Fruit fly (Drosophila melanogaster) whole organism, embryonic: ENCODE results near the gene Scm.

Experiments used
- Aef1 ChIP-seq: fragments of 200-800 bp; sonication (Bioruptor generic); IDR thresholded peaks from 3 replicates; pipeline ENCODE4 v1.3.6; 2022; ENCODE audit warnings: missing biosample characterization, missing genetic modification characterization
- Bgb ChIP-seq: fragments of 200-800 bp; sonication (Bioruptor generic); IDR thresholded peaks from 2 replicates; pipeline ENCODE4 v1.3.6; 2022; ENCODE audit warnings: missing biosample characterization, missing genetic modification characterization; ENCODE audit not compliant: partially characterized antibody
- CG10431 ChIP-seq: fragments of 200-800 bp; sonication (Bioruptor generic); optimal IDR thresholded peaks from 3 replicates; lab custom pipeline; 2018; ENCODE audit warnings: missing biosample characterization, mild to moderate bottlenecking, missing genetic modification characterization
- CG10654 ChIP-seq: fragments of 200-800 bp; sonication (Bioruptor generic); optimal IDR thresholded peaks from 2 replicates; lab custom pipeline; 2016; ENCODE audit warnings: missing biosample characterization, missing genetic modification characterization
- CG10979 ChIP-seq: fragments of 200-800 bp; sonication (Bioruptor generic); optimal IDR thresholded peaks from 2 replicates; lab custom pipeline; 2018; ENCODE audit warnings: missing biosample characterization, mild to moderate bottlenecking, missing genetic modification characterization, moderate library complexity
- CG12071 ChIP-seq: fragments of 200-800 bp; sonication (Bioruptor generic); optimal IDR thresholded peaks from 3 replicates; lab custom pipeline; 2018; ENCODE audit warnings: missing biosample characterization, mild to moderate bottlenecking, missing genetic modification characterization
- CG12104 ChIP-seq: fragments of 200-800 bp; sonication (Bioruptor generic); optimal IDR thresholded peaks from 3 replicates; lab custom pipeline; 2016; ENCODE audit warnings: missing biosample characterization, missing genetic modification characterization
- CG14667 ChIP-seq: fragments of 200-800 bp; sonication (Bioruptor generic); IDR thresholded peaks from 2 replicates; pipeline ENCODE4 v1.3.6; 2022; ENCODE audit warnings: missing biosample characterization, missing genetic modification characterization
- CG17328 ChIP-seq: fragments of 200-800 bp; sonication (Bioruptor generic); IDR thresholded peaks from 2 replicates; pipeline ENCODE4 v1.3.6; 2022; ENCODE audit warnings: missing biosample characterization, missing genetic modification characterization
- CG17385 ChIP-seq: fragments of 200-800 bp; sonication (Bioruptor generic); optimal IDR thresholded peaks from 3 replicates; lab custom pipeline; 2018; ENCODE audit warnings: missing biosample characterization, mild to moderate bottlenecking, missing genetic modification characterization
- CG2120 ChIP-seq: fragments of 200-800 bp; sonication (Bioruptor generic); optimal IDR thresholded peaks from 3 replicates; lab custom pipeline; 2016; ENCODE audit warnings: missing biosample characterization, missing genetic modification characterization
- CG31441 ChIP-seq: fragments of 200-800 bp; sonication (Bioruptor generic); IDR thresholded peaks from 2 replicates; pipeline ENCODE4 v1.3.6; 2022; ENCODE audit warnings: missing biosample characterization, missing genetic modification characterization
- CG4707 ChIP-seq: fragments of 200-800 bp; sonication (Bioruptor generic); optimal IDR thresholded peaks from 2 replicates; lab custom pipeline; 2018; ENCODE audit warnings: missing biosample characterization, mild to moderate bottlenecking, missing genetic modification characterization, moderate library complexity
- CG5245 ChIP-seq: fragments of 200-800 bp; sonication (Bioruptor generic); optimal IDR thresholded peaks from 3 replicates; lab custom pipeline; 2016; ENCODE audit warnings: missing biosample characterization, missing genetic modification characterization
- CG6272 ChIP-seq: fragments of 200-800 bp; sonication (Bioruptor generic); IDR thresholded peaks from 2 replicates; pipeline ENCODE4 v1.3.6; 2022; ENCODE audit warnings: missing biosample characterization, missing genetic modification characterization
- CG7372 ChIP-seq: fragments of 200-800 bp; sonication (Bioruptor generic); IDR thresholded peaks from 2 replicates; pipeline ENCODE4 v1.3.6; 2022; ENCODE audit warnings: missing biosample characterization, missing genetic modification characterization
- CG7928 ChIP-seq: fragments of 200-800 bp; sonication (Bioruptor generic); optimal IDR thresholded peaks from 2 replicates; lab custom pipeline; 2017; ENCODE audit warnings: missing biosample characterization, mild to moderate bottlenecking, missing genetic modification characterization
- CG7963 ChIP-seq: fragments of 200-800 bp; sonication (Bioruptor generic); IDR thresholded peaks from 3 replicates; pipeline ENCODE4 v1.3.6; 2022; ENCODE audit warnings: missing biosample characterization, missing genetic modification characterization; ENCODE audit not compliant: partially characterized antibody
- CG9932 ChIP-seq: fragments of 200-800 bp; sonication (Bioruptor generic); IDR thresholded peaks from 2 replicates; pipeline ENCODE4 v1.3.6; 2022; ENCODE audit warnings: missing biosample characterization, missing genetic modification characterization
- CrebB ChIP-seq: fragments of 200-800 bp; sonication (Bioruptor generic); optimal IDR thresholded peaks from 3 replicates; lab custom pipeline; 2018; ENCODE audit warnings: missing biosample characterization, mild to moderate bottlenecking, missing genetic modification characterization
- Dbx ChIP-seq: fragments of 200-800 bp; sonication (Bioruptor generic); IDR thresholded peaks from 3 replicates; pipeline ENCODE4 v1.3.6; 2022; ENCODE audit warnings: missing biosample characterization, missing genetic modification characterization
- Dp ChIP-seq: fragments of 200-800 bp; sonication (Bioruptor generic); optimal IDR thresholded peaks from 2 replicates; lab custom pipeline; 2018; ENCODE audit warnings: missing biosample characterization, mild to moderate bottlenecking, missing genetic modification characterization, moderate library complexity
- Drgx ChIP-seq: fragments of 200-800 bp; sonication (Bioruptor generic); IDR thresholded peaks from 2 replicates; pipeline ENCODE4 v1.3.6; 2022; ENCODE audit warnings: missing biosample characterization, missing genetic modification characterization
- Elba2 ChIP-seq: fragments of 200-800 bp; sonication (Bioruptor generic); optimal IDR thresholded peaks from 3 replicates; lab custom pipeline; 2016; ENCODE audit warnings: missing biosample characterization, missing genetic modification characterization
- Ets97D ChIP-seq: fragments of 200-800 bp; sonication (Bioruptor generic); optimal IDR thresholded peaks from 3 replicates; lab custom pipeline; 2016; ENCODE audit warnings: missing biosample characterization, missing genetic modification characterization
- Lhr ChIP-seq: fragments of 200-800 bp; sonication (Bioruptor generic); optimal IDR thresholded peaks from 3 replicates; lab custom pipeline; 2017; ENCODE audit warnings: mild to moderate bottlenecking, missing biosample characterization, missing genetic modification reagents, missing genetic modification characterization
- MTF-1 ChIP-seq: fragments of 200-800 bp; sonication (Bioruptor generic); optimal IDR thresholded peaks from 2 replicates; lab custom pipeline; 2018; ENCODE audit warnings: missing biosample characterization, mild to moderate bottlenecking, missing genetic modification characterization, borderline replicate concordance
- Mes4 ChIP-seq: fragments of 200-800 bp; sonication (Bioruptor generic); optimal IDR thresholded peaks from 2 replicates; lab custom pipeline; 2016; ENCODE audit warnings: missing biosample characterization, missing genetic modification characterization
- NC2β ChIP-seq: fragments of 200-800 bp; sonication (Bioruptor generic); optimal IDR thresholded peaks from 2 replicates; lab custom pipeline; 2016; ENCODE audit warnings: missing biosample characterization, missing genetic modification characterization
- Nf-YC ChIP-seq: fragments of 200-800 bp; optimal IDR thresholded peaks from 3 replicates; lab custom pipeline; 2019; ENCODE audit warnings: missing biosample characterization, mild to moderate bottlenecking, missing genetic modification characterization, moderate library complexity
- Rfx ChIP-seq: fragments of 200-800 bp; sonication (Bioruptor generic); IDR thresholded peaks from 2 replicates; pipeline ENCODE4 v1.3.6; 2022; ENCODE audit warnings: missing biosample characterization, missing genetic modification characterization
- Sox100B ChIP-seq: fragments of 200-800 bp; sonication (Bioruptor generic); optimal IDR thresholded peaks from 3 replicates; lab custom pipeline; 2018; ENCODE audit warnings: missing biosample characterization, mild to moderate bottlenecking, missing genetic modification characterization
- Sry-β ChIP-seq: fragments of 200-800 bp; sonication (Bioruptor generic); optimal IDR thresholded peaks from 2 replicates; lab custom pipeline; 2018; ENCODE audit warnings: missing biosample characterization, mild to moderate bottlenecking, missing genetic modification characterization, moderate library complexity
- amos ChIP-seq: fragments of 200-800 bp; sonication (Bioruptor generic); IDR thresholded peaks from 2 replicates; pipeline ENCODE4 v1.3.6; 2022; ENCODE audit warnings: missing biosample characterization, missing genetic modification characterization; ENCODE audit not compliant: partially characterized antibody
- ato ChIP-seq: fragments of 200-800 bp; sonication (Bioruptor generic); IDR thresholded peaks from 2 replicates; pipeline ENCODE4 v1.3.6; 2022; ENCODE audit warnings: missing biosample characterization, missing genetic modification characterization; ENCODE audit not compliant: partially characterized antibody
- bigmax ChIP-seq: fragments of 200-800 bp; sonication (Bioruptor generic); optimal IDR thresholded peaks from 2 replicates; lab custom pipeline; 2018; ENCODE audit warnings: missing biosample characterization, mild to moderate bottlenecking, missing genetic modification characterization
- cad ChIP-seq: fragments of >200 bp; optimal IDR thresholded peaks from 2 replicates; lab custom pipeline; 2017; ENCODE audit warnings: missing biosample characterization, missing genetic modification characterization
- cato ChIP-seq: fragments of 200-800 bp; sonication (Bioruptor generic); optimal IDR thresholded peaks from 2 replicates; lab custom pipeline; 2016; ENCODE audit warnings: missing biosample characterization, missing genetic modification characterization, borderline replicate concordance
- ci ChIP-seq: fragments of 200-800 bp; sonication (Bioruptor generic); IDR thresholded peaks from 3 replicates; pipeline ENCODE4 v1.3.6; 2022; ENCODE audit warnings: missing biosample characterization, missing genetic modification characterization
- dmrt99B ChIP-seq: fragments of 200-800 bp; sonication (Bioruptor generic); optimal IDR thresholded peaks from 2 replicates; lab custom pipeline; 2018; ENCODE audit warnings: missing biosample characterization, mild to moderate bottlenecking, missing genetic modification characterization, moderate library complexity
- grau ChIP-seq: fragments of 200-800 bp; optimal IDR thresholded peaks from 3 replicates; lab custom pipeline; 2019; ENCODE audit warnings: missing biosample characterization, mild to moderate bottlenecking, missing genetic modification characterization, moderate library complexity
- her ChIP-seq: fragments of 200-800 bp; sonication (Bioruptor generic); optimal IDR thresholded peaks from 2 replicates; lab custom pipeline; 2016; ENCODE audit warnings: missing biosample characterization, missing genetic modification characterization
- ind ChIP-seq: fragments of 200-800 bp; sonication (Bioruptor generic); optimal IDR thresholded peaks from 3 replicates; lab custom pipeline; 2016; ENCODE audit warnings: missing biosample characterization, missing genetic modification characterization
- jumu ChIP-seq: fragments of 200-800 bp; sonication (Bioruptor generic); optimal IDR thresholded peaks from 3 replicates; lab custom pipeline; 2016; ENCODE audit warnings: missing biosample characterization, missing genetic modification characterization
- lab ChIP-seq: fragments of 200-800 bp; sonication (Bioruptor generic); optimal IDR thresholded peaks from 3 replicates; lab custom pipeline; 2017; ENCODE audit warnings: missing biosample characterization, missing genetic modification characterization, mild to moderate bottlenecking, moderate library complexity, missing genetic modification reagents
- pfk ChIP-seq: fragments of 200-800 bp; sonication (Bioruptor generic); optimal IDR thresholded peaks from 2 replicates; lab custom pipeline; 2018; ENCODE audit warnings: missing biosample characterization, mild to moderate bottlenecking, missing genetic modification characterization, moderate library complexity
- psq ChIP-seq: fragments of 200-800 bp; sonication (Bioruptor generic); optimal IDR thresholded peaks from 2 replicates; lab custom pipeline; 2017; ENCODE audit warnings: missing biosample characterization, missing genetic modification characterization
- ssp ChIP-seq: fragments of 200-800 bp; sonication (Bioruptor generic); IDR thresholded peaks from 2 replicates; pipeline ENCODE4 v1.3.6; 2022; ENCODE audit warnings: missing biosample characterization, missing genetic modification characterization
- trh ChIP-seq: fragments of 200-800 bp; sonication (Bioruptor generic); optimal IDR thresholded peaks from 2 replicates; lab custom pipeline; 2016; ENCODE audit warnings: missing biosample characterization, missing genetic modification characterization
- wdn ChIP-seq: fragments of 200-800 bp; sonication (Bioruptor generic); IDR thresholded peaks from 2 replicates; pipeline ENCODE4 v1.3.6; 2022; ENCODE audit warnings: missing biosample characterization, missing genetic modification characterization

Gene Scm

dm6 chr3R:9626880-9627401 lies 10.5 kb downstream of the Scm start, which contains the start of the genes CG9427 and CG8319 (continued):
- TF ChIP-seq CG12104 (GFP tag; lab: Kevin White, UChicago): peak; percentile 30
- no peak for TF ChIP-seq CG10431 (GFP tag; lab: Kevin White, UChicago)
- TF ChIP-seq CG4707 (GFP tag; lab: Kevin White, UChicago): no peak
- peak; percentile 35 for TF ChIP-seq CG17385
- TF ChIP-seq dmrt99B (tag; lab: Kevin White, UChicago): peak; percentile 30
- peak; percentile 73 for TF ChIP-seq Rfx (GFP tag; lab: Robert Waterston, UW)
- no peak for TF ChIP-seq MTF-1 (GFP tag; lab: Kevin White, UChicago)
- peak; percentile 16; the same call in 1 of the 2 replicates for TF ChIP-seq ato (GFP tag; lab: Robert Waterston, UW)
- peak; percentile 54 for TF ChIP-seq CG10979 (tag; lab: Kevin White, UChicago)
- peak; percentile 22 for TF ChIP-seq trh (GFP tag; lab: Kevin White, UChicago)
- TF ChIP-seq Dp (GFP tag; lab: Kevin White, UChicago): peak; percentile 93
- TF ChIP-seq psq (GFP tag; lab: Kevin White, UChicago): no peak
- TF ChIP-seq Sry-β: peak; percentile 62
- TF ChIP-seq CG7963 (GFP tag; lab: Robert Waterston, UW): peak; percentile 70
- no peak for TF ChIP-seq CG12071 (GFP tag; lab: Kevin White, UChicago)
- TF ChIP-seq cato (GFP tag; lab: Kevin White, UChicago): no peak
- TF ChIP-seq her (GFP tag; lab: Kevin White, UChicago): no peak
- TF ChIP-seq Lhr: peak; percentile 16
- peak; percentile 53 for TF ChIP-seq lab (GFP tag; lab: Kevin White, UChicago)
- TF ChIP-seq Aef1: peak; percentile 33; the same call in 1 of the 3 replicates
- peak; percentile 78 for TF ChIP-seq Bgb (GFP tag; lab: Robert Waterston, UW)
- TF ChIP-seq Ets97D: peak; percentile 64
- no peak for TF ChIP-seq cad
- no peak for TF ChIP-seq pfk (GFP tag; lab: Kevin White, UChicago)
- peak; percentile 79 for TF ChIP-seq Nf-YC (tag; lab: Kevin White, UChicago)
- TF ChIP-seq grau (tag; lab: Kevin White, UChicago): peak; percentile 70
- no peak for TF ChIP-seq CG7928 (GFP tag; lab: Kevin White, UChicago)
- peak; percentile 67 for TF ChIP-seq ind (GFP tag; lab: Kevin White, UChicago)
- TF ChIP-seq CG14667 (GFP tag; lab: Robert Waterston, UW): no peak
- no peak for TF ChIP-seq wdn (GFP tag; lab: Robert Waterston, UW)
- TF ChIP-seq ssp (GFP tag; lab: Robert Waterston, UW): peak; percentile 56
- TF ChIP-seq CG7372: peak; percentile 35; the same call in 1 of the 2 replicates
- TF ChIP-seq Sox100B: peak; percentile 30
- TF ChIP-seq CG5245 (GFP tag; lab: Kevin White, UChicago): peak; percentile 20
- TF ChIP-seq Mes4 (GFP tag; lab: Kevin White, UChicago): peak; percentile 49
- TF ChIP-seq bigmax (GFP tag; lab: Kevin White, UChicago): no peak
- peak; percentile 60; the same call in 1 of the 3 replicates for TF ChIP-seq ci (GFP tag; lab: Robert Waterston, UW)
- peak; percentile 40 for TF ChIP-seq CG10654
- no peak for TF ChIP-seq CG6272 (GFP tag; lab: Robert Waterston, UW)
- no peak for TF ChIP-seq Drgx (GFP tag; lab: Robert Waterston, UW)
- TF ChIP-seq amos: peak; percentile 74
- peak; percentile 46 for TF ChIP-seq jumu (GFP tag; lab: Kevin White, UChicago)
- 0 out of 3 replicates have a peak, but pooled peaks have one; percentile 45 for TF ChIP-seq Dbx
- TF ChIP-seq CG9932 (GFP tag; lab: Robert Waterston, UW): peak; percentile 73
- TF ChIP-seq CG31441 (GFP tag; lab: Robert Waterston, UW): peak; percentile 90
- TF ChIP-seq NC2β (GFP tag; lab: Kevin White, UChicago): peak; percentile 28
- TF ChIP-seq CG17328 (GFP tag; lab: Robert Waterston, UW): peak; percentile 26; the same call in 1 of the 2 replicates
- TF ChIP-seq CG2120 (GFP tag; lab: Kevin White, UChicago): peak; percentile 83
- TF ChIP-seq Elba2: peak; percentile 16
- peak; percentile 77 for TF ChIP-seq CrebB
